Worm (Caenorhabditis elegans) whole organism, L1 larva: ENCODE data around the gene ippk-1.

Source experiments
- ceh-82 ChIP-seq, 3 experiments: fragments of 150-350 bp in 1 of 3; sonication (generic microtip) in 2 of 3; optimal IDR thresholded peaks; 2 replicates each; lab custom pipeline; 2014 to 2017; ENCODE audit warnings: missing biosample characterization in 3 of 3, missing genetic modification characterization in 3 of 3
- egl-27 ChIP-seq, 2 experiments: fragments of 150-350 bp in 1 of 2; sonication (generic microtip); optimal IDR thresholded peaks; 3 replicates each; lab custom pipeline; 2017 to 2018; ENCODE audit warnings: missing biosample characterization in 2 of 2, missing genetic modification characterization in 2 of 2, missing genetic modification reagents in 2 of 2
- elt-2 ChIP-seq: sonication (generic microtip); optimal IDR thresholded peaks from 2 replicates; lab custom pipeline; 2016; ENCODE audit warnings: missing genetic modification characterization, mild to moderate bottlenecking, inconsistent platforms, missing compliant biosample characterization, missing genetic modification reagents
- elt-3 ChIP-seq, 6 experiments: fragments of 150-350 bp in 1 of 6; sonication (generic microtip); optimal IDR thresholded peaks; 2 replicates each; lab custom pipeline; 2017 to 2018; ENCODE audit warnings: missing biosample characterization in 6 of 6, missing genetic modification characterization in 6 of 6, inconsistent platforms in 1 of 6
- fos-1 ChIP-seq: fragments of 150-350 bp; optimal IDR thresholded peaks from 2 replicates; lab custom pipeline; 2014; ENCODE audit warnings: missing biosample characterization, missing genetic modification characterization
- hlh-17 ChIP-seq: fragments of 200-800 bp; sonication (Bioruptor generic); optimal IDR thresholded peaks from 2 replicates; lab custom pipeline; 2018; ENCODE audit warnings: missing genetic modification characterization, mild to moderate bottlenecking, missing compliant biosample characterization, moderate library complexity, borderline replicate concordance
- lsy-2 ChIP-seq, 2 experiments: fragments of 150-350 bp; optimal IDR thresholded peaks; 2 replicates each; lab custom pipeline; 2014; ENCODE audit warnings: missing biosample characterization in 2 of 2, missing genetic modification characterization in 2 of 2
- pag-3 ChIP-seq: sonication (generic microtip); optimal IDR thresholded peaks from 2 replicates; lab custom pipeline; 2017; ENCODE audit warnings: missing genetic modification characterization, mild to moderate bottlenecking, missing compliant biosample characterization, antibody characterized with exemption, borderline replicate concordance; ENCODE audit not compliant: insufficient read depth
- pqm-1 ChIP-seq: sonication (generic microtip); optimal IDR thresholded peaks from 3 replicates; lab custom pipeline; 2017; ENCODE audit warnings: missing biosample characterization, missing genetic modification characterization
- zag-1 ChIP-seq: fragments of 150-350 bp; optimal IDR thresholded peaks from 2 replicates; lab custom pipeline; 2014; ENCODE audit warnings: missing biosample characterization, missing genetic modification characterization

DNA sequence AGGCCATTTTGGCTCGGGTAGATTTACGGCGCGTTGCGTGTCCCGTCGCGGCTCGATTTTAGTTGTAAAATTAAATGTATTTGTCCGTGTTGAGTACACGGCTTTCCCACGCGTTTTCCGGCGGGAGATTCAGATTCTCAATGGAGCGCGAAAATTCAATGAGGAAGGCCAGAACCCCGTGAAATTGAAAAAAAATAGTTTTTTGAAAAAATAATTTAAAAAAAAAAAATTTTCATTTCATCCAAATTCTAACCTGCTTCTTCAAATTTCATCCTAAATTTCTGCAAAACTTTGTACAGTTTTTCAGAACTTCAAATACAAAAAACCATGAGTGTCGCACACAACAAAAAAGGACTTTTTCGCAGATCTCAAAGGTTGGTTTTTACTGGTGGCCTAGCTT, 33.9 kb upstream of the ippk-1 start, which contains the start of gene glb-29:
- no peak for TF ChIP-seq fos-1 (tag; lab: Kevin White, UChicago)
- no peak for TF ChIP-seq pqm-1 (tag; lab: Kevin White, UChicago)
- no peak for TF ChIP-seq zag-1 (tag; lab: Kevin White, UChicago)
- no peak for TF ChIP-seq ceh-82 (tag; optimal IDR thresholded peaks at IDR 0.05; lab: Kevin White, UChicago)
- TF ChIP-seq lsy-2 (tag; optimal IDR thresholded peaks at IDR 0.05; lab: Kevin White, UChicago) = no peak
- no peak for TF ChIP-seq egl-27 (tag; optimal IDR thresholded peaks at IDR 0.05; lab: Kevin White, UChicago)
- TF ChIP-seq elt-3 (tag; optimal IDR thresholded peaks at IDR 0.05; lab: Kevin White, UChicago) = no peak
- no peak for TF ChIP-seq pag-3 (tag; lab: Kevin White, UChicago)
- no peak for TF ChIP-seq elt-2 (tag; lab: Kevin White, UChicago)
- no peak for TF ChIP-seq hlh-17
